Fruit fly (Drosophila melanogaster): ENCODE results near the gene Wdr62.

DNA sequence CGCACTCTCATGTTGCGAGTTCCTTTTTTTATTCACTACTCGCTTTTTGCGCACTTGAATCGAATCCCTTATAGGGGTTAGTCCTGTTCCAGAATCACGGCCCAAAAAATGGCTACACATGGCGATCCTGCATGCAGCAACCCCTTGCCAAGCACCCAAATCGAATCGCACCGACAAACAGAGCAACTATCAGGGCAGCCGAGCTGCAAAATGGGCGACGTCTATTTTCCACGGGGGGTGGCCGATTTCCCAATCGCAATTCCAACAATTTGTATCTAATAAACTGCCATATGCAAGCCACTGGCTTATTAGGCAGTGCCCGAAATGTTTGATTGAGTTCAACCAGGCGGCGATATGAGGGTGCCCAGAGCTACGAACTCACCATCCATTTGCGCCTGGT is 82.9 kb downstream of the Wdr62 start:
- TF ChIP-seq Dll (optimal IDR thresholded peaks at IDR 0.05): no peak
- TF ChIP-seq psq (optimal IDR thresholded peaks at IDR 0.05): no peak
- TF ChIP-seq pan (optimal IDR thresholded peaks at IDR 0.05): no peak
- TF ChIP-seq CG8478 (optimal IDR thresholded peaks at IDR 0.05): no peak
- TF ChIP-seq EcR (GFP tag; optimal IDR thresholded peaks at IDR 0.05): no peak
- TF ChIP-seq usp (GFP tag; optimal IDR thresholded peaks at IDR 0.05): no peak
